Fruit fly (Drosophila melanogaster) whole organism, pupa: ENCODE results near the gene CG9213.
A peak's percentile ranks its signal among the peaks of the same experiment; 100 is the strongest.

Experiments
- CG10348 ChIP-seq: fragments of 200-800 bp; sonication (Bioruptor generic); IDR thresholded peaks from 2 replicates; pipeline ENCODE4 v1.3.6; 2022; ENCODE audit warnings: missing biosample characterization, missing genetic modification characterization
- CG12605 ChIP-seq: fragments of 200-800 bp; sonication (Bioruptor generic); IDR thresholded peaks from 2 replicates; pipeline ENCODE4 v1.3.6; 2022; ENCODE audit warnings: missing biosample characterization, missing genetic modification characterization
- CG13204 ChIP-seq: fragments of 200-800 bp; sonication (Bioruptor generic); optimal IDR thresholded peaks from 2 replicates; lab custom pipeline; 2018; ENCODE audit warnings: missing biosample characterization, mild to moderate bottlenecking, missing genetic modification characterization, moderate library complexity
- CG14655 ChIP-seq: fragments of 200-800 bp; sonication (Bioruptor generic); optimal IDR thresholded peaks from 3 replicates; lab custom pipeline; 2017; ENCODE audit warnings: mild to moderate bottlenecking, missing biosample characterization, missing genetic modification reagents, missing genetic modification characterization
- CG15710 ChIP-seq: fragments of 200-800 bp; sonication (Bioruptor generic); optimal IDR thresholded peaks from 2 replicates; lab custom pipeline; 2018; ENCODE audit warnings: missing biosample characterization, mild to moderate bottlenecking, missing genetic modification characterization, moderate library complexity
- CG17806 ChIP-seq: fragments of 200-800 bp; sonication (Bioruptor generic); optimal IDR thresholded peaks from 2 replicates; lab custom pipeline; 2018; ENCODE audit warnings: missing biosample characterization, mild to moderate bottlenecking, missing genetic modification characterization, moderate library complexity
- CG32121 ChIP-seq: fragments of 200-800 bp; sonication (Bioruptor generic); IDR thresholded peaks from 2 replicates; pipeline ENCODE4 v1.3.6; 2022; ENCODE audit warnings: missing biosample characterization, missing genetic modification characterization
- CG34367 ChIP-seq: fragments of 200-800 bp; sonication (Bioruptor generic); optimal IDR thresholded peaks from 2 replicates; lab custom pipeline; 2018; ENCODE audit warnings: missing biosample characterization, mild to moderate bottlenecking, missing genetic modification characterization
- CG4496 ChIP-seq: fragments of 200-800 bp; sonication (Bioruptor generic); IDR thresholded peaks from 3 replicates; pipeline ENCODE4 v1.3.6; 2022; ENCODE audit warnings: missing biosample characterization, missing genetic modification characterization
- CG8159 ChIP-seq: fragments of 200-800 bp; sonication (Bioruptor generic); optimal IDR thresholded peaks from 3 replicates; lab custom pipeline; 2018; ENCODE audit warnings: missing biosample characterization, mild to moderate bottlenecking, missing genetic modification characterization, moderate library complexity
- CG8301 ChIP-seq: fragments of 200-800 bp; sonication (Bioruptor generic); optimal IDR thresholded peaks from 2 replicates; lab custom pipeline; 2018; ENCODE audit warnings: missing biosample characterization, mild to moderate bottlenecking, missing genetic modification characterization
- CG9948 ChIP-seq: fragments of 200-800 bp; sonication (Bioruptor generic); optimal IDR thresholded peaks from 2 replicates; lab custom pipeline; 2018; ENCODE audit warnings: missing biosample characterization, mild to moderate bottlenecking, missing genetic modification characterization, moderate library complexity
- D1 ChIP-seq: fragments of 200-800 bp; sonication (Bioruptor generic); optimal IDR thresholded peaks from 2 replicates; lab custom pipeline; 2018; ENCODE audit warnings: missing biosample characterization, mild to moderate bottlenecking, missing genetic modification characterization, moderate library complexity
- EcR ChIP-seq: fragments of 200-800 bp; sonication (Bioruptor generic); optimal IDR thresholded peaks from 3 replicates; lab custom pipeline; 2019; ENCODE audit warnings: missing biosample characterization, missing genetic modification characterization, mild to moderate bottlenecking, moderate library complexity, missing genetic modification reagents
- Ets98B ChIP-seq: fragments of 200-800 bp; sonication (Bioruptor generic); IDR thresholded peaks from 2 replicates; pipeline ENCODE4 v1.3.6; 2022; ENCODE audit warnings: missing biosample characterization, missing genetic modification characterization
- Pif1A ChIP-seq: fragments of 200-800 bp; sonication (Bioruptor generic); optimal IDR thresholded peaks from 3 replicates; lab custom pipeline; 2016; ENCODE audit warnings: missing biosample characterization, missing genetic modification characterization
- Pif1B ChIP-seq: fragments of 200-800 bp; sonication (Bioruptor generic); optimal IDR thresholded peaks from 3 replicates; lab custom pipeline; 2016; ENCODE audit warnings: missing biosample characterization, missing genetic modification characterization
- Snoo ChIP-seq: fragments of 200-800 bp; sonication (Bioruptor generic); optimal IDR thresholded peaks from 3 replicates; lab custom pipeline; 2017; ENCODE audit warnings: missing biosample characterization, mild to moderate bottlenecking, missing genetic modification characterization, inconsistent platforms
- fd96Ca ChIP-seq: fragments of 200-800 bp; sonication (Bioruptor generic); IDR thresholded peaks from 3 replicates; pipeline ENCODE4 v1.3.6; 2022; ENCODE audit warnings: missing biosample characterization, missing genetic modification characterization
- gl ChIP-seq: fragments of 200-800 bp; sonication (Bioruptor generic); optimal IDR thresholded peaks from 2 replicates; lab custom pipeline; 2018; ENCODE audit warnings: missing biosample characterization, mild to moderate bottlenecking, missing genetic modification characterization
- rn ChIP-seq: fragments of 200-800 bp; sonication (Bioruptor generic); IDR thresholded peaks from 2 replicates; pipeline ENCODE4 v1.3.6; 2022; ENCODE audit warnings: missing biosample characterization, missing genetic modification characterization

Gene CG9213

dm6 chrX:15618953-15619630, 44.8 kb upstream of the CG9213 start:
- TF ChIP-seq Pif1B (no peak), CG32121 (peak; percentile 40; the same call in 1 of the 2 replicates), CG15710 (tag; lab: Kevin White, UChicago) (no peak), Pif1A (GFP tag; lab: Kevin White, UChicago) (no peak), CG4496 (GFP tag; lab: Robert Waterston, UW) (peak; percentile 69; the same call in 2 of the 3 replicates), CG8159 (no peak), Ets98B (GFP tag; lab: Robert Waterston, UW) (peak; percentile 49; the same call in 1 of the 2 replicates), CG14655 (GFP tag; lab: Kevin White, UChicago) (peak; percentile 44), fd96Ca (GFP tag; lab: Robert Waterston, UW) (peak; percentile 67; the same call in 2 of the 3 replicates), rn (no peak), CG10348 (GFP tag; lab: Robert Waterston, UW) (no peak), CG12605 (GFP tag; lab: Robert Waterston, UW) (0 out of 2 replicates have a peak, but pooled peaks have one; percentile 21), CG17806 (tag; lab: Kevin White, UChicago) (no peak), CG8301 (no peak), CG34367 (tag; lab: Kevin White, UChicago) (no peak), D1 (tag; lab: Kevin White, UChicago) (no peak), EcR (no peak), gl (tag; lab: Kevin White, UChicago) (no peak), CG9948 (tag; lab: Kevin White, UChicago) (no peak), CG13204 (no peak), Snoo (tag; lab: Kevin White, UChicago) (peak; percentile 23)

dm6 chrX:15617916-15618315, 43.6 kb upstream of the CG9213 start:
- TF ChIP-seq EcR (no peak), CG8159 (no peak), CG12605 (GFP tag; lab: Robert Waterston, UW) (peak; percentile 81), CG4496 (GFP tag; lab: Robert Waterston, UW) (peak; percentile 86), CG32121 (peak; percentile 84), CG34367 (tag; lab: Kevin White, UChicago) (no peak), D1 (tag; lab: Kevin White, UChicago) (no peak), Pif1A (GFP tag; lab: Kevin White, UChicago) (peak; percentile 65), CG17806 (tag; lab: Kevin White, UChicago) (peak; percentile 20), CG15710 (tag; lab: Kevin White, UChicago) (peak; percentile 2), CG14655 (GFP tag; lab: Kevin White, UChicago) (peak; percentile 61), Snoo (tag; lab: Kevin White, UChicago) (no peak), Ets98B (GFP tag; lab: Robert Waterston, UW) (peak; percentile 79), gl (tag; lab: Kevin White, UChicago) (no peak), CG8301 (peak; percentile 59), fd96Ca (GFP tag; lab: Robert Waterston, UW) (peak; percentile 69; the same call in 2 of the 3 replicates), CG9948 (tag; lab: Kevin White, UChicago) (peak; percentile 20), CG10348 (GFP tag; lab: Robert Waterston, UW) (no peak), rn (0 out of 2 replicates have a peak, but pooled peaks have one; percentile 52), Pif1B (peak; percentile 64), CG13204 (no peak)

dm6 chrX:15616532-15616931, 42.2 kb upstream of the CG9213 start:
- TF ChIP-seq EcR (no peak), CG10348 (GFP tag; lab: Robert Waterston, UW) (no peak), Ets98B (GFP tag; lab: Robert Waterston, UW) (no peak), CG4496 (GFP tag; lab: Robert Waterston, UW) (no peak), CG15710 (tag; lab: Kevin White, UChicago) (no peak), D1 (tag; lab: Kevin White, UChicago) (no peak), gl (tag; lab: Kevin White, UChicago) (no peak), CG12605 (GFP tag; lab: Robert Waterston, UW) (no peak), CG9948 (tag; lab: Kevin White, UChicago) (no peak), fd96Ca (GFP tag; lab: Robert Waterston, UW) (no peak), CG14655 (GFP tag; lab: Kevin White, UChicago) (no peak), CG13204 (no peak), CG8301 (no peak)

DNA sequence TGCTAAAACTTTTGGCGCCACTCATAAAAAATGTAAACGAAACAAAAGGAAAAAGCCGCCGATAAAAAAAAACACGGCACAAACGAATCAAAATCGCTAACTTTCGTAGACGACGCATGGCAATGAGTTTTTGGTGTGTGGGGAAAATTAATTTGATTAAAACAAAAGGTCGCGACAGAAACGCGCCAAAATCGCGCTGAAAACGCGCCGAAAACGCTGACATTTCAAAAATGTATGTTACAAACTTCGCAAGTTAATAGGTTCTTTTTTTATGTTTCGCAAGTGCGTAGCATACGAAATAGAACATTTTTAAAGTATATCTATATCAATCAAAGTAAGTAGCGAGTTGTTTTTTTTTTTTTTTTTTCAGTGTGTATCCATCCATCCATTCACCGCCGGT, 41.7 kb upstream of the CG9213 start:
- TF ChIP-seq EcR (no peak), CG13204 (no peak), CG14655 (GFP tag; lab: Kevin White, UChicago) (no peak), CG8159 (no peak), CG12605 (GFP tag; lab: Robert Waterston, UW) (no peak), CG9948 (tag; lab: Kevin White, UChicago) (no peak), Pif1B (no peak), CG4496 (GFP tag; lab: Robert Waterston, UW) (no peak), Snoo (tag; lab: Kevin White, UChicago) (no peak), CG32121 (no peak), CG34367 (tag; lab: Kevin White, UChicago) (no peak), D1 (tag; lab: Kevin White, UChicago) (no peak), fd96Ca (GFP tag; lab: Robert Waterston, UW) (no peak), CG8301 (no peak), CG10348 (GFP tag; lab: Robert Waterston, UW) (no peak), Ets98B (GFP tag; lab: Robert Waterston, UW) (no peak), CG15710 (tag; lab: Kevin White, UChicago) (no peak), rn (no peak), gl (tag; lab: Kevin White, UChicago) (no peak)

DNA sequence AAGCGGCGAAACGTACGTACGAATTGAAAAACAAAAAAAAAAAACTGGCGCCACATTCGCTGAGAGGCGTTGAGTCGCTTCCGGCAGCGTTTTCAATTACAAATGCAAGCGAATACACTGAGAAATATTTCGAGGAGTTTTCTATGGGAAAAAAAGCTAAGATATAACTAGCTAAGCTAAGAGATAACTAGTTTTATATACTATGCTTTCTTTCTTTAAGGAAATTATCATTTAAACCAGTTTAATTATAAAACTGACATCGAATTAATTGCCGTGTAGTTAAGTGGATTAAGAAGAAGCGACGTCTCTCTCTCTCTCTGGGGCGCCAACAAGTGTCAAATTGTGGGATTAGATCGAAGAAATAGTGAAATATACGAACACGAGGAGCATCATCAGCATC, 41.1 kb upstream of the CG9213 start:
- no peak for TF ChIP-seq CG13204
- TF ChIP-seq CG15710 (tag; lab: Kevin White, UChicago), result peak; percentile 27
- peak; percentile 51 for TF ChIP-seq CG17806 (tag; lab: Kevin White, UChicago)
- no peak for TF ChIP-seq fd96Ca (GFP tag; lab: Robert Waterston, UW)
- peak; percentile 73 for TF ChIP-seq CG14655 (GFP tag; lab: Kevin White, UChicago)
- peak; percentile 51 for TF ChIP-seq CG8159
- peak; percentile 19 for TF ChIP-seq CG34367 (tag; lab: Kevin White, UChicago)
- peak; percentile 33 for TF ChIP-seq Snoo (tag; lab: Kevin White, UChicago)
- peak; percentile 75 for TF ChIP-seq CG12605 (GFP tag; lab: Robert Waterston, UW)
- TF ChIP-seq CG9948 (tag; lab: Kevin White, UChicago), result peak; percentile 50
- peak; percentile 71 for TF ChIP-seq CG8301
- TF ChIP-seq gl (tag; lab: Kevin White, UChicago), result no peak
- TF ChIP-seq CG10348 (GFP tag; lab: Robert Waterston, UW), result no peak
- no peak for TF ChIP-seq rn
- peak; percentile 77; the same call in 2 of the 3 replicates for TF ChIP-seq CG4496 (GFP tag; lab: Robert Waterston, UW)
- TF ChIP-seq Pif1A (GFP tag; lab: Kevin White, UChicago), result peak; percentile 28
- no peak for TF ChIP-seq D1 (tag; lab: Kevin White, UChicago)
- no peak for TF ChIP-seq Pif1B
- TF ChIP-seq Ets98B (GFP tag; lab: Robert Waterston, UW), result peak; percentile 49
- TF ChIP-seq EcR, result no peak
- TF ChIP-seq CG32121, result peak; percentile 63
- TF ChIP-seq, all 21 proteins: peak for 13
